Worm (Caenorhabditis elegans) whole organism, L2 larva: ENCODE data around the gene T05C7.5.
A peak's percentile ranks its signal among the peaks of the same experiment; 100 is the strongest.

Source experiments
- R02D3.7 ChIP-seq: fragments of 150-350 bp; optimal IDR thresholded peaks from 2 replicates; lab custom pipeline; 2014; ENCODE audit warnings: missing biosample characterization, missing genetic modification characterization
- ZK546.5 ChIP-seq: sonication (generic microtip); optimal IDR thresholded peaks from 2 replicates; lab custom pipeline; 2017; ENCODE audit warnings: missing biosample characterization, missing genetic modification characterization
- alr-1 ChIP-seq: fragments of 150-350 bp; optimal IDR thresholded peaks from 2 replicates; lab custom pipeline; 2014; ENCODE audit warnings: missing biosample characterization, missing genetic modification characterization
- aly-2 ChIP-seq: fragments of 150-350 bp; optimal IDR thresholded peaks from 2 replicates; lab custom pipeline; 2014; ENCODE audit warnings: missing biosample characterization, missing genetic modification characterization
- blmp-1 ChIP-seq: sonication (generic microtip); optimal IDR thresholded peaks from 2 replicates; lab custom pipeline; 2017; ENCODE audit warnings: missing genetic modification characterization, mild to moderate bottlenecking, missing compliant biosample characterization, antibody characterized with exemption, moderate library complexity; ENCODE audit not compliant: insufficient read depth
- ceh-16 ChIP-seq: fragments of 150-350 bp; optimal IDR thresholded peaks from 2 replicates; lab custom pipeline; 2014; ENCODE audit warnings: missing biosample characterization, missing genetic modification characterization
- ceh-82 ChIP-seq: fragments of 150-350 bp; optimal IDR thresholded peaks from 2 replicates; lab custom pipeline; 2014; ENCODE audit warnings: missing biosample characterization, missing genetic modification characterization
- dmd-4 ChIP-seq: sonication (generic microtip); optimal IDR thresholded peaks from 2 replicates; lab custom pipeline; 2017; ENCODE audit warnings: missing biosample characterization, missing genetic modification characterization
- egl-27 ChIP-seq: sonication (generic microtip); optimal IDR thresholded peaks from 3 replicates; lab custom pipeline; 2017; ENCODE audit warnings: missing biosample characterization, missing genetic modification reagents, missing genetic modification characterization
- elt-3 ChIP-seq: sonication (generic microtip); optimal IDR thresholded peaks from 2 replicates; lab custom pipeline; 2017; ENCODE audit warnings: missing biosample characterization, missing genetic modification characterization
- fos-1 ChIP-seq: fragments of 150-350 bp; optimal IDR thresholded peaks from 2 replicates; lab custom pipeline; 2014; ENCODE audit warnings: missing biosample characterization, missing genetic modification characterization
- lin-11 ChIP-seq: fragments of 150-350 bp; sonication (generic microtip); optimal IDR thresholded peaks from 2 replicates; lab custom pipeline; 2014; ENCODE audit warnings: missing biosample characterization, missing genetic modification characterization, inconsistent platforms, mixed read lengths
- lin-13 ChIP-seq: fragments of 150-350 bp; optimal IDR thresholded peaks from 2 replicates; lab custom pipeline; 2014; ENCODE audit warnings: missing biosample characterization, missing genetic modification reagents, missing genetic modification characterization
- lsy-2 ChIP-seq, 2 experiments: fragments of 150-350 bp in 1 of 2; sonication (generic microtip) in 1 of 2; optimal IDR thresholded peaks; 2 replicates each; lab custom pipeline; 2014 to 2017; ENCODE audit warnings: missing biosample characterization in 2 of 2, missing genetic modification characterization in 2 of 2
- mab-5 ChIP-seq: fragments of 150-350 bp; optimal IDR thresholded peaks from 2 replicates; lab custom pipeline; 2014; ENCODE audit warnings: missing biosample characterization, missing genetic modification characterization
- mbf-1 ChIP-seq: sonication (generic microtip); optimal IDR thresholded peaks from 2 replicates; lab custom pipeline; 2017; ENCODE audit warnings: missing biosample characterization, missing genetic modification characterization
- mdl-1 ChIP-seq, 2 experiments: fragments of 150-350 bp in 1 of 2; sonication (generic microtip) in 1 of 2; optimal IDR thresholded peaks; 2 replicates each; lab custom pipeline; 2017; ENCODE audit warnings: missing biosample characterization in 2 of 2, missing genetic modification characterization in 2 of 2
- nhr-10 ChIP-seq: sonication (generic microtip); optimal IDR thresholded peaks from 2 replicates; lab custom pipeline; 2017; ENCODE audit warnings: missing biosample characterization, missing genetic modification characterization
- nhr-11 ChIP-seq: fragments of 150-350 bp; optimal IDR thresholded peaks from 2 replicates; lab custom pipeline; 2014; ENCODE audit warnings: missing biosample characterization, missing genetic modification characterization
- nhr-12 ChIP-seq: fragments of 150-350 bp; optimal IDR thresholded peaks from 2 replicates; lab custom pipeline; 2014; ENCODE audit warnings: missing biosample characterization, missing genetic modification characterization
- nhr-129 ChIP-seq: fragments of 150-350 bp; optimal IDR thresholded peaks from 2 replicates; lab custom pipeline; 2014; ENCODE audit warnings: missing biosample characterization, missing genetic modification characterization
- nhr-237 ChIP-seq: fragments of 150-350 bp; optimal IDR thresholded peaks from 2 replicates; lab custom pipeline; 2014; ENCODE audit warnings: missing biosample characterization, missing genetic modification characterization
- nhr-25 ChIP-seq: fragments of 150-350 bp; sonication (generic microtip); optimal IDR thresholded peaks from 3 replicates; lab custom pipeline; 2014; ENCODE audit warnings: missing biosample characterization, missing genetic modification characterization
- nhr-6 ChIP-seq: fragments of 150-350 bp; optimal IDR thresholded peaks from 2 replicates; lab custom pipeline; 2014; ENCODE audit warnings: missing biosample characterization, missing genetic modification characterization
- nhr-77 ChIP-seq: fragments of 150-350 bp; optimal IDR thresholded peaks from 2 replicates; lab custom pipeline; 2014; ENCODE audit warnings: missing biosample characterization, missing genetic modification characterization
- sma-3 ChIP-seq: sonication (generic microtip); optimal IDR thresholded peaks from 2 replicates; lab custom pipeline; 2016; ENCODE audit warnings: missing genetic modification reagents, missing genetic modification characterization, missing compliant biosample characterization
- sma-9 ChIP-seq, 2 experiments: fragments of 150-350 bp in 1 of 2; sonication (generic microtip) in 1 of 2; optimal IDR thresholded peaks; 2 replicates each; lab custom pipeline; 2014 to 2016; ENCODE audit warnings: missing genetic modification characterization in 2 of 2, mild to moderate bottlenecking in 1 of 2, missing biosample characterization in 1 of 2, missing compliant biosample characterization in 1 of 2, missing genetic modification reagents in 1 of 2, moderate library complexity in 1 of 2
- snpc-4 ChIP-seq: fragments of 150-350 bp; optimal IDR thresholded peaks from 2 replicates; lab custom pipeline; 2014; ENCODE audit warnings: missing biosample characterization, missing genetic modification characterization
- unc-39 ChIP-seq: fragments of 150-350 bp; optimal IDR thresholded peaks from 2 replicates; lab custom pipeline; 2014; ENCODE audit warnings: missing biosample characterization, missing genetic modification characterization
- unc-55 ChIP-seq: fragments of 150-350 bp; sonication (generic microtip); optimal IDR thresholded peaks from 3 replicates; lab custom pipeline; 2014; ENCODE audit warnings: missing biosample characterization, missing genetic modification reagents, missing genetic modification characterization
- ztf-11 ChIP-seq: sonication (generic microtip); optimal IDR thresholded peaks from 2 replicates; lab custom pipeline; 2017; ENCODE audit warnings: missing biosample characterization, missing genetic modification characterization

The T05C7.5 gene

ce11 chrIV:97681-98080 is 39.0 kb upstream of the T05C7.5 start:
- no peak for TF ChIP-seq sma-9 (GFP tag; optimal IDR thresholded peaks at IDR 0.05; lab: Kevin White, UChicago)
- TF ChIP-seq sma-9 (tag; optimal IDR thresholded peaks at IDR 0.05; lab: Kevin White, UChicago), result no peak
- TF ChIP-seq nhr-10, result no peak
- no peak for TF ChIP-seq mbf-1
- no peak for TF ChIP-seq nhr-77 (tag; lab: Kevin White, UChicago)
- no peak for TF ChIP-seq nhr-12 (tag; lab: Kevin White, UChicago)

- TF ChIP-seq egl-27, result no peak
- TF ChIP-seq nhr-77 (tag; lab: Kevin White, UChicago), result no peak
- TF ChIP-seq mbf-1, result no peak
- TF ChIP-seq nhr-6 (tag; lab: Kevin White, UChicago), result no peak
- no peak for TF ChIP-seq mdl-1 (tag; optimal IDR thresholded peaks at IDR 0.05; lab: Kevin White, UChicago)
- no peak for TF ChIP-seq nhr-237
- TF ChIP-seq nhr-10, result no peak
- TF ChIP-seq aly-2 (tag; lab: Kevin White, UChicago), result no peak
These were observed 33.0 kb upstream of the T05C7.5 start, which contains the start of gene tpa-1 for ce11 chrIV:91680-92079. tpa-1 (plus strand) TSS chrIV:91980.

- TF ChIP-seq snpc-4 (tag; lab: Kevin White, UChicago) (no peak), mab-5 (tag; lab: Kevin White, UChicago) (no peak), fos-1 (tag; lab: Kevin White, UChicago) (peak; percentile 30), nhr-77 (tag; lab: Kevin White, UChicago) (no peak), aly-2 (tag; lab: Kevin White, UChicago) (no peak)
These were observed 31.3 kb upstream of the T05C7.5 start, which contains the start of gene scl-23 for ce11 chrIV:89991-90390. scl-23 (minus strand) TSS chrIV:90091.

- TF ChIP-seq lin-11 (tag; lab: Kevin White, UChicago), result no peak
- TF ChIP-seq nhr-11 (tag; lab: Kevin White, UChicago), result no peak
- TF ChIP-seq dmd-4, result no peak
- TF ChIP-seq ztf-11, result no peak
- no peak for TF ChIP-seq lin-13 (GFP tag; lab: Kevin White, UChicago)
- TF ChIP-seq mab-5 (tag; lab: Kevin White, UChicago), result no peak
- TF ChIP-seq nhr-12 (tag; lab: Kevin White, UChicago), result no peak
- no peak for TF ChIP-seq aly-2 (tag; lab: Kevin White, UChicago)
- no peak for TF ChIP-seq elt-3 (tag; lab: Kevin White, UChicago)
These were observed 28.0 kb upstream of the T05C7.5 start for ce11 chrIV:86744-87143.

- TF ChIP-seq sma-9 (GFP tag; optimal IDR thresholded peaks at IDR 0.05; lab: Kevin White, UChicago) (no peak), sma-9 (tag; optimal IDR thresholded peaks at IDR 0.05; lab: Kevin White, UChicago) (no peak), lsy-2 (tag; optimal IDR thresholded peaks at IDR 0.05; lab: Kevin White, UChicago) (no peak), aly-2 (tag; lab: Kevin White, UChicago) (no peak), nhr-6 (tag; lab: Kevin White, UChicago) (no peak), fos-1 (tag; lab: Kevin White, UChicago) (no peak), blmp-1 (no peak), unc-39 (tag; lab: Kevin White, UChicago) (no peak), lin-11 (tag; lab: Kevin White, UChicago) (no peak), ZK546.5 (tag; lab: Kevin White, UChicago) (no peak), egl-27 (no peak), R02D3.7 (no peak), ceh-16 (no peak)
These were observed 23.6 kb upstream of the T05C7.5 start for ce11 chrIV:82309-82708.

- TF ChIP-seq nhr-129 (tag; lab: Kevin White, UChicago) (no peak), ztf-11 (no peak), alr-1 (no peak), unc-55 (GFP tag; lab: Kevin White, UChicago) (no peak), lin-13 (GFP tag; lab: Kevin White, UChicago) (no peak), nhr-12 (tag; lab: Kevin White, UChicago) (no peak), nhr-25 (tag; lab: Kevin White, UChicago) (no peak), mab-5 (tag; lab: Kevin White, UChicago) (no peak), sma-3 (GFP tag; lab: Kevin White, UChicago) (no peak), ceh-82 (no peak)
- TF ChIP-seq, all 48 proteins: peak for 0
These were observed 22.7 kb upstream of the T05C7.5 start for ce11 chrIV:81428-81827.
